Worm (Caenorhabditis elegans): ENCODE data around the gene chil-16.
"Not testable (repeated sequence)": the region's sequence is repeated elsewhere in the genome, so short reads cannot be mapped to it uniquely, and the experiment has no call there.

The chil-16 gene

DNA sequence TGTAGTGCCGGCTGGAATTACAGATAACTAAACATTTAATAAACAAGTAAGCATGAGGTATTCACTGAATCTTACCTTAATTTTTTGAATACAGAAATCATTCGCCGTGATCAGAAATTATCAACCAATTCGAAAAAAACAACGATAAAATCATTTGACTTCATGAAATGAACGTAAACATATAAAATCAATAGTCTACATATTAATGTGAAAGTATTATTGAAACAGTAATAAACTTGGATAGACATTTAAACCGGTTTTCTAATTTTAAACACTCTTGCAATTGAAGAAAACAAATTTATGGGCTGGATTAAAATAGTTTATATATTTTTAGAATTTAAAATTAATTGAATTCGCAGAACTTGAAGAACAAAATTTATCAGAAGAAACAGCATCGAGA lies at the start of gene chil-16:
TSS of gene chil-16 (minus strand) at position 101 of the 400 bp plus-strand sequence.
- no peak for TF ChIP-seq unc-62 (GFP tag; optimal IDR thresholded peaks at IDR 0.05)

DNA sequence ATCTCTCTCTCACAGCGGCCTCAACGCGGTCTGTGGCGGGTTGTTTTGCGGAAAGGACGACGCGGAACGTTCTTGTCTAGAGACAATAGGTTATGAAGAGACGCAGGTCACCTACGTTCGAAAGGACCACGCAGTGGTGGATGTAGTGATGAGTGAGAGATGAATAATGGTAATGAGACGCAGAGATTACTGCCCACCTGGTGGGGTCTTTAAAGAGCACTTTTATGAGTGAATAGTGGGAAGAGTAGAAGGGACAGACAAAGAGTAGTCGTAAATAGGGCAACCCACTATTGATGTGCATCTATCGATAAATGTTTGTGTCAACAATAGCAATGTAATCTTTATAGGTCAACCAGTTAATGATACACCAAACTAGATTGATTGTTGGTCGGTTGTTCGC lies 49.3 kb upstream of the chil-16 start:
- no peak for TF ChIP-seq unc-62 (GFP tag; optimal IDR thresholded peaks at IDR 0.05)

DNA sequence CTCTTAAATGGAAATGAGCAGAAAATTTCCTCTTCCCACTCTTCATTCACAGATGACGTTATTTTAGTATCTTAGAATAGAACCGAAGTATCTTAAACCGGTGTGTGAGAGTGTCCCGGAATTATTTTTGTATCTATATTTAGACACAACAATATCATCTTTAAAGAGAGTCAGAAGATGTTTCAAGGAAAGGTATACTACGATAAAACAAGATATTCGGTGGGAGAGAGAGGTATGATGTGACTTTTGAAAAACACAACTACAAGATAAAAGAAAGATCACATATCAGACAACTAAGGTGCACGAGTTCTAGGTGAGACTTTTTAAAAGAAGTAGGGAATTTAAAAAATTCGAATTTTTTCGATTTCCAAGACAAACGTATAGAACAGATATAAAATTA lies 48.9 kb upstream of the chil-16 start:
- no peak for TF ChIP-seq unc-62 (GFP tag; optimal IDR thresholded peaks at IDR 0.05)

DNA sequence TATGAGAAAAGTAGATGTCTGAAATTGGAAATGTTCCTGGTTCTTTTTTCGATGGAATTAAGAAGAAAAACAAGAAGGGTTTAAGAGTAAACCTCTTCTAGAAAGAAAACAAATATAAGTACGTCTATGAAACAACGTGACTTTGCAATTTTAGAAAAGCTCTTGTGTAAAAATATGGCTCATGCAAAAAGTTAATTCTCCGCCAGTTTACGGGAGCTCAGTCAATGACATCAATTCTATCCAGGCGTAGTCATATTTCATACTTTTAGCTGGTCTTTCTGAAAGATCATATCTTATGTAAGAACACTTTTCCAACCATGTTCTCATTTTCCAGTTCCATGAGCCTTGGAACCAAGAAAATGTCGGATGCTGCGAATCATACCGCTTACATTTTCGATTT lies 48.2 kb upstream of the chil-16 start:
- no peak for TF ChIP-seq unc-62 (GFP tag; optimal IDR thresholded peaks at IDR 0.05)

DNA sequence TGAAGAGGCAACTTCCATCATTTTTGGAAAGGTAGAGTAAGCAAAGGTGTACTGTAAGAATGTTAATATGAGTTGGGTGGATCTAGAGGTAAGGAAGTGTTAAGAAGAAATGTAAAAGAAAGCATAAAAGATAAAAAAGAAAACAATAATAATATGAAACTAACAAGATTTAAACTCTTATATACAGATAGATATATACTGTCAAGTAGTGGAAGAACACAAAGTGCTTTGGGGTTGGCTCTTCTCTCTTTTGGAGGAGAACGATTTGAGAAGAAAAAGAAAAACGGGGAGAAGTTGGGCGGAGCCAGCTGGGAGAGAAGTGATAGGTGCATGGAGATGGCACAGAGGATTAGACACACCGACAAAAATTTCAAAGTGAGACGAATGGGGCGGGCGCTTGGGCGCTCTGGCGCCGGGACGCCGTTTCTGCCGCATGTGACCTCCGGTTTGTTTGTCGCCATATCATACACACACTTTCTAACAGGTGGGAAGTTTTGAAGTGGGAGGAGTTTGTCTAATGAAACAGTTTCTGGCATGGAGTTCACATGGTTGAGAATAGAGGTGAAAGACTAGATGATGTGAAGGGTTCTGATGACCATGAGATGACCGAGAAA lies 45.7 kb upstream of the chil-16 start, which contains the start of gene T19H5.4:
TSS of gene T19H5.4 (minus strand) at position 51 of the 614 bp plus-strand sequence.
- TF ChIP-seq unc-62 (GFP tag; optimal IDR thresholded peaks at IDR 0.05), result no peak

DNA sequence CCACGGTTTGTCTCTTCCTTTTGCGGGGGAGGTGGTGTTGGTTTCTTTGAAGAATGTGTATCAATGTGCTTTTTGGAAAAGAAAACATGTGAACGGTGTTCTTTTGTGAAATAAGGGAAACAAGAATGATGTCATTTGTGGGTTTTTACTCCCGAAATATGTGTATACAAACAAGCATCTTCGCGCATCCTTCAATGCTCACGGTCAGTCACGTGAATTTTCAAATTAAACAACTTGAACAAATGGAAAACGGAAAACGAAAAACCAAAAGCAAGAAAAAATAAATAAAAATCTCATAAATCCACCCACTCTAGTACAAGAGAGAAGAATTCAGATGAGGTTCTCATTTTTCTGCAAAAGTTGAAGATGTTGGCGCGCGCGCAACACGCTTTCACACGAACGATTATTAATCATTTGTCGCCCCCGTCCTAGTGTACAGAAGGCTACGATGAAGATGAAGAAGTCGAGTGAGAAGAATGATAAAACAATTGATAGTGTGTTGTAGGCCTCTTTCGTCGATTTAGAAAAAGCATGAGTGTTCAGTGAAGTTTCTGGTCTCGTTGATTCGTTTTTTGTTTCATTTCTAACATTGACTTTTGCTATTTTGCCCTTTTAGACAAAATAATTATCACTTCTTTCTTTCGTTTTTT lies 43.5 kb upstream of the chil-16 start:
- no peak for TF ChIP-seq unc-62 (GFP tag; optimal IDR thresholded peaks at IDR 0.05)

DNA sequence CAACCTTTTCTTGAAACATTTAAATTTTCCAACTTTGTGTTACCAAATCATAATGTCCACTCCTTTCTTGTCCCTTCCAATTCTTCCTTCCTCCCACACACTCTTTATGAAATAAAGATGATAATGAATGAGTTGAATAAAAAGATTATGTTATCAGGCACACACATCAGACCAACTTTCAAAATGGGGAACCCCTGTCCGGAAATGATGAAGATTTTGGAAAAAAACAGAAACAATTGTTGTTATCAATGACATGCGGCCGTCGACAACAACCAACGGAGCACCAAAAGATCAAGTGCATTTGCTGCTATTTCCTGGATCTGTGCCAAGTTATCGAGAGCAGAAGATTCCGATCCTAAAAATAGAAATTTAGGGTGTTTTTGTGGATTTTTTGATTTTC lies 41.6 kb upstream of the chil-16 start:
- TF ChIP-seq unc-62 (GFP tag; optimal IDR thresholded peaks at IDR 0.05), result no peak

DNA sequence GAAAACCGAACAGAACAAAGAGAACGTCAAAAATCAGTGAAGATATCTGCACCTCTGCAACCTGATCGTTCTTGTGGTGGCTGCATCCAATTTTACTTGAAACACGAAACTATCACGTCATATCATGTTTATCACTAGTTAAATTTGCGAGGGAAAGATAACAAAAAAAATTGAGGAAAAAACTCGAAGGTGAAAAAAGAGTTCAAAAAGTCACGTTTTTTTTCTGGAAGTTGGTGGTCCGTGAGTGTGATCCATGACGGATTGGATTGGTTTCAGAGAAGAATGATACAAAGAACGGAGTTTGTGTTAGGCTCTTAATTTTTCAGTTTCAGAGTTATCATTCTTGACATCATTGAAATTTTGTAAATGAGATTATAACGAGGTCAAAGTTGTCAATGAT lies 40.8 kb upstream of the chil-16 start:
- TF ChIP-seq unc-62 (GFP tag; optimal IDR thresholded peaks at IDR 0.05), result no peak

DNA sequence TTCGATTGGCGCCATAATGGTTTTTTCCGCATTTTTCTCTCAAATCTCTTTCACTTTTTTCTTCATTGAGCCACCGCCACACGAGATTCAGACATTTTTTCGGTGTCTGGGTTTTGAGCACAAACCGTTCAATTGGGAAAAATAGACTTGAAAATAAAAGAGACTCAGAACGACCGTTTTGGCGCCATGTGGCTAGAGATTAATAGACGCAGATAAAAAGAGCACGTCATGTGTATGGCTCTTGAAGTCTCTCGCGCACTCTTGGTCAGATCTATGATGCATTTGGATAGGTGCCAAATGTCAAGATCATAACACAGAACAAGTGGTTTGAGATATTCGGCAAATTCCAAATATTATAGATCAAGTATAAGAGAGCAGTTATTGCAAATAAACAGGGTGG lies 39.7 kb upstream of the chil-16 start:
- TF ChIP-seq unc-62 (GFP tag; optimal IDR thresholded peaks at IDR 0.05), result no peak

DNA sequence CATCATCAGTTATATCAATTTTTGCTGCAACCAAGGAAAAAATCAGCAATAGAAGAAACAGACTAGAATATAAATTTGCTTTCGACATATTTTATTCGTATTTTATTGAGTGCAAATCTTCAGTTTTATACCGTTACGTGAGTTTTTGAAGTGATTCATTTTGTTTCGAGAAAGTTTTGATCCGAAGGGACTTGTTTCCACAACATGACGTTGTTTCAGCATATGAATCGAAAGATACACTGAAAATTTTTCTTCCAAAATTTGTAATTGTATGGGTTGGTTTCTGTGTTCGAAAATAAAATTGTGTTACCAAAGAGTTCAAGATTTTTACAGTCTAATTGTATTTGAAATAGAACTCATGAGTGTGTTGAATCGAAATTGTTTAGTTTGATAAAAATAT lies 38.3 kb upstream of the chil-16 start, which contains the start of gene T19H5.7:
TSS of gene T19H5.7 (minus strand) at position 101 of the 400 bp plus-strand sequence.
- no peak for TF ChIP-seq unc-62 (GFP tag; optimal IDR thresholded peaks at IDR 0.05)

DNA sequence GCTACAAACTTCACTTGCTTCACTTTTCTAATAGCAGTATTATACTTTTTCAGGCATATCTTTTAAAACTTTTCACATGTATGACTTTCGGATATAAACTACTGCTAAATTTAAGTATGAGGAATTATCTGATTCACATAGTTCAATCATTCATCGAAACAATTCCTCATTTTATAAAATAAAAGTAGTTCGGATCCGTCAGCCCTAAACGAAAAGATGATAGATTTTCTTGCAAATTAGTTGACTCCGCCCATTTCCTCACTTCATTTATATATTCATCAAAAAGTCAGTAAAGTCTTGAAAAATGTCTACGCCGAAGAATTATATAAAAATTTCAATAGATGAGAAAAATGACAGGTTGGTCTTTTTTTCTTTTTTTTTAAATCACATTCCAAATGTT lies 35.8 kb upstream of the chil-16 start, which contains the start of gene chil-27:
TSS of gene chil-27 (plus strand) at position 301 of the 400 bp plus-strand sequence.
- no peak for TF ChIP-seq unc-62 (GFP tag; optimal IDR thresholded peaks at IDR 0.05)

DNA sequence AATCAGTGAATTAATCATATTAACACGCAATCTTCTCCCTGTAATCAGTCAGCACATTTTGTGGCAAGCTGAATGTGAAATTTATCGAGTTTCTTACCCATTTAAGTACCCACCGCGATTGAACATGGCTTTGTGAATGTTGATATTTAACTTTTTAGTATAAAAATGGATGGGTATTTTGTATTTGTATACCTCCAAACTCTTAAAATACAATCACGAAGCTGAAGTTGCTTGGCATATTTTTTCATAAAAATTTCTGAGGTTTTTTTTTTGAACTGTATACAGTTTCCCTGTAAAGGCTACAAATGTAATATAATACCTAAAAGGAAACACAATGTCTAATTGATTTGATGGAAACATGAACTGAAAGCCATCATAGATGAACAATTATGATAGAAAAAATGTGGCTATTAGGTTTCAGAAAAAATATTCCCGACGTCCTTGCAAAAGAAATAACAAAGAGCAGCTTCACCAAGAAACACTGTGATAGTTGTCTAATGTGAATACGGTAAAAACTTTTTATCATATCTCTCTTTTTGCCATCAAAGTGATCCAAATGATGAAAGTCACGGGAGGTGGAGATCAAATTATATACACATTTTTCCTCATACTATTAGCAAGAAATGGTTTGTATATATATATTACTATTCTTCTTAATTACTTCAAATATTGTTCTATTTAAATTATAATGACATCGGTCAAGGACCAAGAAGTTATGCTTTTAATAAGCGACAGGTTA lies 32.8 kb upstream of the chil-16 start, which contains the start of the genes chil-25 and chil-26:
TSS of gene chil-25 (minus strand) at position 101 of the 739 bp plus-strand sequence.
TSS of gene chil-26 (plus strand) at position 689 of the 739 bp plus-strand sequence.
- no peak for TF ChIP-seq unc-62 (GFP tag; optimal IDR thresholded peaks at IDR 0.05)

DNA sequence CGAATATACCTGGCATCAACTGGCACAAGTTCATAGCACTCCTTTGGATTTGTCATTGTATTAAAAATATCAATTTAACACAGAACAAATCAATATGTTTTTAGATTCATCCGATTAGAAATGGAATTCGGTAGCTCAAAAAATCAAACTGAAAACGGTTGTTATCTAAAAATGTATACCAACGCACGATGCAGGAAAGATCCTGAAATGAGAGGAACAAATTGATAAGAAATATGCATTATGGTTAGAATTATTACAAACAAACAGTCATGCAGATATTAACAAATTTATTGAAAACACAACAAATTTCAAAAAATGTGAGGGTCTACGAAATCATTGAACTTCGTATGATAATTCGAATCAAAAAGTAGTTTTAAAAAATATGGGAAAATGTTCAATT lies 28.3 kb upstream of the chil-16 start, which contains the start of gene T19H5.6:
TSS of gene T19H5.6 (minus strand) at position 195 of the 400 bp plus-strand sequence.
- TF ChIP-seq unc-62 (GFP tag; optimal IDR thresholded peaks at IDR 0.05), result no peak

DNA sequence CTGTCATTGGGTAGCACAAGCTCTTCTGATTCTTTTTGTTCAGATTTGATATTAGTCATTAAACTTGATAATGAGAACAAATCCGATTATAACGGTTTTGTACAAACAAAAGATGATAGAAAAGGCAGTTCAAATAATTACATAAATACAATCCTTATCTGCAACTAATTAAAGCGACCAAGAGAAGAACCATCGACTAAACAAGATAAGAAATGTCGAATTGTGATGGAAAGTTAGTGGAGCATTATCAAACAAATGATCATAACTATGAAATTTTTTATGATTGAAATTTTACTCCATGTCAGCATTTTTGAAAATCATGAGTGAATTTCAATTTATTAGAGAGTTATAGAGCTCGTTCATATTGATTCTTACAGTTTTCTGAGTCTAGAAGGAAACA lies 26.7 kb upstream of the chil-16 start, which contains the start of gene chil-23:
TSS of gene chil-23 (minus strand) at position 198 of the 400 bp plus-strand sequence.
- no peak for TF ChIP-seq unc-62 (GFP tag; optimal IDR thresholded peaks at IDR 0.05)

DNA sequence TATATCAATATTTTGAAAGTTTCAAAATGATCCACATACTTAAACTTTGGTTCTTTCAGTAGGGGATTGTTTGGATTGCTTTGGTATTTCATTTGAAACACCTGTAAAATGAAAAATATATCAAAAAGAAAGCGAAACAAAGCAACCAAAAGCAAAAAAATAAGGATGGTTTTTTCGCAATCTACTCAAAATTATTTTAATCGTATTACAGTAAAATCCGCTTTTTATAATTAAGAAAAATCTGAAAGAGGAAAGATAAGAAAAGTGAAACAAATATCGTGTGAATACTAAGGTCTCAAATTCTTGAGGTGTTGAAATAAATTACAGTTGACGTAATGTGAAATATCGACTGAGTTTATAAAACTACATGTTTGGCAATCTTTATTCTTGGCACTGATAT lies 24.4 kb upstream of the chil-16 start, which contains the start of gene chil-22:
TSS of gene chil-22 (minus strand) at position 101 of the 400 bp plus-strand sequence.
- no peak for TF ChIP-seq unc-62 (GFP tag; optimal IDR thresholded peaks at IDR 0.05)

DNA sequence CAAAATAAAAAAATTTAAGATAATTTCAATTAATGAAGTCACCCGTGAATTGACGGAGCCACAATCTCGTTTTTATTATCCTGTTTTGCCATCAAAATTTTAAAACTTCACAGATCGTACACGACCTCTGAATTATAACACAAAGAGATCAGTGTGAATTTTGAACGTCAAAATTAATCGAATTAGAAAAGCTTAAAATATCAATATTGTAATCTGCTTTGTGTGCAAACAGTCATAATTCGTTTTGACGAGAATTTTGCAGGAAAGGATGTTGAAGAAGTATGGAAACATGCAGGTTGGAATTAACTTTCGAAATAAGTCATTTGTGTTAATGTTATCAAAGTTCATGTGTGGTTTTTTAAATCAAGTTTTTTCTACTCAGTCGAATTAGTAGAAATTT lies 20.1 kb upstream of the chil-16 start, which contains the start of gene chil-21:
TSS of gene chil-21 (minus strand) at position 101 of the 400 bp plus-strand sequence.
- not testable (repeated sequence) for TF ChIP-seq unc-62 (GFP tag; optimal IDR thresholded peaks at IDR 0.05)
